Worm (Caenorhabditis elegans) whole organism, late embryonic: Measurements from ENCODE around the gene pcyt-1.

Experiments used
- C38D4.7 ChIP-seq: fragments of 200-800 bp; sonication (Bioruptor generic); optimal IDR thresholded peaks from 2 replicates; lab custom pipeline; 2018; ENCODE audit warnings: mild to moderate bottlenecking, missing genetic modification characterization, moderate library complexity, missing compliant biosample characterization
- F13H6.1 ChIP-seq: sonication (generic microtip); optimal IDR thresholded peaks from 2 replicates; lab custom pipeline; 2016; ENCODE audit warnings: missing genetic modification characterization, missing compliant biosample characterization
- K09A11.1 ChIP-seq: sonication (generic microtip); optimal IDR thresholded peaks from 2 replicates; lab custom pipeline; 2017; ENCODE audit warnings: antibody characterized with exemption, mild to moderate bottlenecking, missing genetic modification characterization, missing compliant biosample characterization; ENCODE audit not compliant: insufficient read depth
- ceh-18 ChIP-seq: sonication (generic microtip); optimal IDR thresholded peaks from 2 replicates; lab custom pipeline; 2016; ENCODE audit warnings: missing genetic modification characterization, missing compliant biosample characterization
- ceh-19 ChIP-seq: fragments of 200-800 bp; sonication (Bioruptor generic); optimal IDR thresholded peaks from 2 replicates; lab custom pipeline; 2018; ENCODE audit warnings: mild to moderate bottlenecking, missing genetic modification characterization, missing compliant biosample characterization
- ceh-2 ChIP-seq: sonication (generic microtip); optimal IDR thresholded peaks from 2 replicates; lab custom pipeline; 2016; ENCODE audit warnings: missing genotype, missing genetic modification characterization, missing compliant biosample characterization
- ceh-24 ChIP-seq: sonication (generic microtip); optimal IDR thresholded peaks from 2 replicates; lab custom pipeline; 2016; ENCODE audit warnings: mild to moderate bottlenecking, missing genetic modification characterization, missing compliant biosample characterization
- ceh-31 ChIP-seq: sonication (generic microtip); optimal IDR thresholded peaks from 2 replicates; lab custom pipeline; 2016; ENCODE audit warnings: missing genetic modification characterization, missing compliant biosample characterization
- ceh-9 ChIP-seq: sonication (generic microtip); optimal IDR thresholded peaks from 2 replicates; lab custom pipeline; 2016; ENCODE audit warnings: mild to moderate bottlenecking, missing genetic modification characterization, inconsistent platforms, missing compliant biosample characterization
- elt-2 ChIP-seq: sonication (generic microtip); optimal IDR thresholded peaks from 2 replicates; lab custom pipeline; 2016; ENCODE audit warnings: missing genetic modification reagents, missing genetic modification characterization, missing compliant biosample characterization
- ets-4 ChIP-seq: sonication (generic microtip); optimal IDR thresholded peaks from 2 replicates; lab custom pipeline; 2016; ENCODE audit warnings: missing genetic modification characterization, missing compliant biosample characterization
- eyg-1 ChIP-seq: sonication (generic microtip); optimal IDR thresholded peaks from 2 replicates; lab custom pipeline; 2016; ENCODE audit warnings: missing genotype, missing genetic modification characterization, missing compliant biosample characterization
- fkh-10 ChIP-seq: fragments of 150-350 bp; optimal IDR thresholded peaks from 2 replicates; lab custom pipeline; 2014; ENCODE audit warnings: missing biosample characterization, missing genetic modification reagents, missing genetic modification characterization
- hlh-15 ChIP-seq: sonication (generic microtip); optimal IDR thresholded peaks from 2 replicates; lab custom pipeline; 2016; ENCODE audit warnings: missing genetic modification characterization, missing compliant biosample characterization
- hlh-30 ChIP-seq: sonication (generic microtip); optimal IDR thresholded peaks from 2 replicates; lab custom pipeline; 2017; ENCODE audit warnings: antibody characterized with exemption, missing genetic modification characterization, missing compliant biosample characterization; ENCODE audit not compliant: insufficient read depth
- madf-2 ChIP-seq: sonication (generic microtip); optimal IDR thresholded peaks from 2 replicates; lab custom pipeline; 2017; ENCODE audit warnings: missing genetic modification characterization, missing compliant biosample characterization
- nfya-1 ChIP-seq: sonication (generic microtip); optimal IDR thresholded peaks from 2 replicates; lab custom pipeline; 2017; ENCODE audit warnings: missing genetic modification characterization, mild to moderate bottlenecking, missing compliant biosample characterization, antibody characterized with exemption, moderate library complexity
- nhr-11 ChIP-seq: fragments of 150-350 bp; optimal IDR thresholded peaks from 2 replicates; lab custom pipeline; 2014; ENCODE audit warnings: missing biosample characterization, missing genetic modification characterization
- npax-4 ChIP-seq: sonication (generic microtip); optimal IDR thresholded peaks from 2 replicates; lab custom pipeline; 2016; ENCODE audit warnings: missing genetic modification characterization, missing compliant biosample characterization
- pag-3 ChIP-seq: sonication (generic microtip); optimal IDR thresholded peaks from 2 replicates; lab custom pipeline; 2016; ENCODE audit warnings: missing compliant biosample characterization, missing genetic modification characterization, borderline replicate concordance
- pat-9 ChIP-seq: fragments of 200-800 bp; sonication (Bioruptor generic); optimal IDR thresholded peaks from 2 replicates; lab custom pipeline; 2018; ENCODE audit warnings: mild to moderate bottlenecking, missing genetic modification characterization, moderate library complexity, missing compliant biosample characterization
- pha-2 ChIP-seq: sonication (generic microtip); optimal IDR thresholded peaks from 2 replicates; lab custom pipeline; 2017; ENCODE audit warnings: mild to moderate bottlenecking, missing genetic modification characterization, missing compliant biosample characterization
- ref-2 ChIP-seq: sonication (generic microtip); optimal IDR thresholded peaks from 2 replicates; lab custom pipeline; 2016; ENCODE audit warnings: missing genetic modification characterization, missing compliant biosample characterization
- rnt-1 ChIP-seq: sonication (generic microtip); optimal IDR thresholded peaks from 2 replicates; lab custom pipeline; 2016; ENCODE audit warnings: missing genetic modification characterization, missing compliant biosample characterization
- sdc-2 ChIP-seq: sonication (generic microtip); optimal IDR thresholded peaks from 2 replicates; lab custom pipeline; 2016; ENCODE audit warnings: missing genotype, missing genetic modification characterization, missing compliant biosample characterization
- sox-2 ChIP-seq: fragments of 200-800 bp; sonication (Bioruptor generic); IDR thresholded peaks from 2 replicates; pipeline ENCODE4 v1.3.6; 2022; ENCODE audit warnings: missing genetic modification reagents, missing genetic modification characterization, missing compliant biosample characterization
- syd-9 ChIP-seq: sonication (generic microtip); optimal IDR thresholded peaks from 2 replicates; lab custom pipeline; 2016; ENCODE audit warnings: mild to moderate bottlenecking, missing genetic modification characterization, moderate library complexity, missing compliant biosample characterization
- tbx-2 ChIP-seq: sonication (generic microtip); optimal IDR thresholded peaks from 2 replicates; lab custom pipeline; 2016; ENCODE audit warnings: missing genetic modification characterization, missing compliant biosample characterization
- tbx-7 ChIP-seq: sonication (generic microtip); optimal IDR thresholded peaks from 2 replicates; lab custom pipeline; 2016; ENCODE audit warnings: missing genotype, missing genetic modification characterization, missing compliant biosample characterization
- ttx-3 ChIP-seq: sonication (generic microtip); optimal IDR thresholded peaks from 2 replicates; lab custom pipeline; 2016; ENCODE audit warnings: missing genetic modification reagents, missing genetic modification characterization, missing compliant biosample characterization
- unc-42 ChIP-seq: sonication (generic microtip); optimal IDR thresholded peaks from 2 replicates; lab custom pipeline; 2016; ENCODE audit warnings: missing genotype, missing genetic modification characterization, missing compliant biosample characterization
- unc-55 ChIP-seq: sonication (generic microtip); optimal IDR thresholded peaks from 2 replicates; lab custom pipeline; 2017; ENCODE audit warnings: missing biosample characterization, missing genetic modification reagents, missing genetic modification characterization
- unc-86 ChIP-seq: sonication (generic microtip); optimal IDR thresholded peaks from 2 replicates; lab custom pipeline; 2016; ENCODE audit warnings: missing genetic modification characterization, missing compliant biosample characterization
- zip-5 ChIP-seq: sonication (generic microtip); optimal IDR thresholded peaks from 2 replicates; lab custom pipeline; 2016; ENCODE audit warnings: missing genetic modification characterization, missing compliant biosample characterization
- ztf-16 ChIP-seq: sonication (generic microtip); optimal IDR thresholded peaks from 2 replicates; lab custom pipeline; 2017; ENCODE audit warnings: missing genetic modification characterization, missing compliant biosample characterization

The pcyt-1 gene

ce11 chrX:7573629-7574028 lies 1.5 kb downstream of the pcyt-1 start:
- peak; percentile 9 for TF ChIP-seq unc-55 (GFP tag; lab: Kevin White, UChicago)
- peak; percentile 66 for TF ChIP-seq rnt-1 (tag; lab: Kevin White, UChicago)
- no peak for TF ChIP-seq npax-4 (tag; lab: Kevin White, UChicago)
- peak; percentile 71 for TF ChIP-seq ceh-18 (tag; lab: Kevin White, UChicago)
- TF ChIP-seq zip-5 = no peak
- TF ChIP-seq eyg-1 (tag; lab: Kevin White, UChicago) = no peak
- TF ChIP-seq C38D4.7 = no peak
- TF ChIP-seq, all 69 proteins: peak for 3

DNA sequence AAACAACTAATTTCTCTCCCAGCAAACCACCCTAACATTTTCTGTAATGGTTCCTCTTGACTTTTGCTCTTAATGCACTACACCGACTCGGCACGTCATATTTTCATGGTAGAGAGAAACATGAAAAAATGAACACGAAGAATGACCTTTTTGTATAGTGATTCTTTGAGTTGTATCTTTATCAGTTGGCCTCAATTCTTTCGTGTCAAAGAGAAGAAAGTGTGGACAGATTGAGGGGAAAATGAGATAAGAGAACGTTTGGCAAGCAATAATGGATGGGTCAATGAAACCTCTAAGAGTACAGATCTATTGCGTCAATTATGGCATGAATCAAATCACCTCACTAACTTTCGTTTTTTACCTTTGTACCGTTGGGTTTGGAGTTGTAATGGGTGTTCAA lies 3.8 kb downstream of the pcyt-1 start:
- TF ChIP-seq syd-9 (tag; lab: Kevin White, UChicago) (no peak), elt-2 (tag; lab: Kevin White, UChicago) (peak; percentile 77)

- TF ChIP-seq ceh-18 (tag; lab: Kevin White, UChicago) (no peak), ceh-19 (GFP tag; lab: Kevin White, UChicago) (no peak), ref-2 (tag; lab: Kevin White, UChicago) (no peak), ceh-2 (tag; lab: Kevin White, UChicago) (no peak), elt-2 (tag; lab: Kevin White, UChicago) (peak; percentile 11), tbx-2 (tag; lab: Kevin White, UChicago) (peak; percentile 21), sdc-2 (tag; lab: Kevin White, UChicago) (no peak), eyg-1 (tag; lab: Kevin White, UChicago) (no peak), nfya-1 (peak; percentile 4), nhr-11 (tag; lab: Kevin White, UChicago) (no peak)
Measured at ce11 chrX:7577458-7578158, 5.5 kb downstream of the pcyt-1 start.

DNA sequence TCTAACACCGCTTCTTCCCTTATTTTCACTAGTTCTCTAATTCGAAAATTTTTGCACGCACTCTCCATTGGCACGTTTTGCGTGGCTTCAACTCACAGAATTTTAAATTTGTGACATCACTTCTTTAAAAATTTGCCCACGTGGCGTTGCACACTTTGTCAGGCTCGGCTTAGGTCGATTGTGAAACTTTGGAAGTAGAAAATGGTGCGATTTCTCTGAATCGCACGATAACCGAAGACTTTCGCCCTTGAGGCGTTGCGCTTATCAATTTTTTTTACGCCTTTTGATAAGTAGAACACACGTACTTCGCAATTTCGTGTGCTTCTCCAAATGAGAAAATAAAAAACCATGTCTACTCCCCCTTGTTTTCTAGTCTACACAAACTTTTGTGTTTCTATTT lies 6.2 kb downstream of the pcyt-1 start:
- TF ChIP-seq ttx-3 (tag; lab: Kevin White, UChicago) (no peak), K09A11.1 (tag; lab: Kevin White, UChicago) (no peak), elt-2 (tag; lab: Kevin White, UChicago) (peak; percentile 5), sox-2 (GFP tag; lab: Robert Waterston, UW) (no peak), pha-2 (tag; lab: Kevin White, UChicago) (no peak)

- no peak for TF ChIP-seq eyg-1 (tag; lab: Kevin White, UChicago)
- TF ChIP-seq madf-2 (tag; lab: Kevin White, UChicago) = no peak
- no peak for TF ChIP-seq pha-2 (tag; lab: Kevin White, UChicago)
- no peak for TF ChIP-seq ztf-16
- TF ChIP-seq ceh-31 (tag; lab: Kevin White, UChicago) = no peak
- no peak for TF ChIP-seq unc-42 (tag; lab: Kevin White, UChicago)
- no peak for TF ChIP-seq hlh-30 (tag; lab: Kevin White, UChicago)
- TF ChIP-seq pat-9 = no peak
- TF ChIP-seq ceh-9 (tag; lab: Kevin White, UChicago) = no peak
- TF ChIP-seq fkh-10 (GFP tag; lab: Kevin White, UChicago) = no peak
- TF ChIP-seq unc-86 (tag; lab: Kevin White, UChicago) = no peak
- no peak for TF ChIP-seq nhr-11 (tag; lab: Kevin White, UChicago)
Measured at ce11 chrX:7582223-7582622, 10.1 kb downstream of the pcyt-1 start.

DNA sequence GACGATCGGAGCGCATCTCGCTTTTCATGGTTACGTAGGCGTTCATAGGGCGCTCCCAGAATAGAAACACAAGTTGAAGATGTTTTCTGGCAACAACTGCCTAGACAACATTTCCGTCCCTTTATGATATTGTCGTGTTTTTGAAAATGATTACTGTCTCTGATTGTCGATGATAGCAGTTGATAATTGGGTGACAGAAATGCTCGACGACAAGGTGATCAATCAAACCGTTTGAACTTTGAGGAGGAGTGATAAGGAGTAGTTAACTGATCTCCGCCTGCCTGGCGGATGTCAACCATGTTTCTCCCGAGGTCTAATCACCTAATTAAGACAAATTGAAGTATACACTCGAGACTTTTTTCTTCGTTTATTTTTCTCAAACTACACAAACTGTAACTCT lies 11.8 kb downstream of the pcyt-1 start:
- TF ChIP-seq pag-3 (tag; lab: Kevin White, UChicago) = no peak
- TF ChIP-seq F13H6.1 (tag; lab: Kevin White, UChicago) = no peak
- TF ChIP-seq ceh-24 (tag; lab: Kevin White, UChicago) = no peak
- TF ChIP-seq K09A11.1 (tag; lab: Kevin White, UChicago) = no peak
- no peak for TF ChIP-seq ets-4
- no peak for TF ChIP-seq tbx-7
- TF ChIP-seq madf-2 (tag; lab: Kevin White, UChicago) = no peak
- TF ChIP-seq nfya-1 = no peak
- TF ChIP-seq hlh-15 = no peak
- TF ChIP-seq npax-4 (tag; lab: Kevin White, UChicago) = no peak
- TF ChIP-seq, all 69 proteins: peak for 0
